Worm (Caenorhabditis elegans) whole organism, L3 larva: ENCODE measurements around the gene col-93.
A peak's percentile ranks its signal among the peaks of the same experiment; 100 is the strongest.

Source experiments
- ZK546.5 ChIP-seq: sonication (generic microtip); optimal IDR thresholded peaks from 2 replicates; lab custom pipeline; 2017; ENCODE audit warnings: missing biosample characterization, missing genetic modification characterization
- ama-1 ChIP-seq: fragments of 150-350 bp; optimal IDR thresholded peaks from 2 replicates; lab custom pipeline; 2018
- ceh-16 ChIP-seq: sonication (generic microtip); optimal IDR thresholded peaks from 2 replicates; lab custom pipeline; 2017; ENCODE audit warnings: missing biosample characterization, missing genetic modification characterization
- ceh-28 ChIP-seq: fragments of 150-350 bp; optimal IDR thresholded peaks from 2 replicates; lab custom pipeline; 2014; ENCODE audit warnings: missing biosample characterization, missing genetic modification reagents, missing genetic modification characterization
- ceh-82 ChIP-seq: fragments of 150-350 bp; optimal IDR thresholded peaks from 2 replicates; lab custom pipeline; 2014; ENCODE audit warnings: missing biosample characterization, missing genetic modification characterization
- ceh-9 ChIP-seq: sonication (generic microtip); optimal IDR thresholded peaks from 2 replicates; lab custom pipeline; 2018; ENCODE audit warnings: missing biosample characterization, missing genetic modification characterization
- daf-12 ChIP-seq: fragments of 150-350 bp; optimal IDR thresholded peaks from 2 replicates; lab custom pipeline; 2014; ENCODE audit warnings: missing biosample characterization, missing genetic modification reagents, missing genetic modification characterization
- egl-27 ChIP-seq: sonication (generic microtip); optimal IDR thresholded peaks from 4 replicates; lab custom pipeline; 2017; ENCODE audit warnings: missing biosample characterization, missing genetic modification reagents, missing genetic modification characterization
- egl-5 ChIP-seq: fragments of 150-350 bp; optimal IDR thresholded peaks from 2 replicates; lab custom pipeline; 2017; ENCODE audit warnings: missing biosample characterization, missing genetic modification reagents, missing genetic modification characterization, inconsistent platforms
- elt-3 ChIP-seq, 3 experiments: fragments of 150-350 bp in 1 of 3; sonication (generic microtip) in 2 of 3; optimal IDR thresholded peaks; 2 replicates in 2 of 3; 4 replicates in 1 of 3; lab custom pipeline; 2014 to 2017; ENCODE audit warnings: missing biosample characterization in 3 of 3, missing genetic modification characterization in 3 of 3
- eor-1 ChIP-seq, 2 experiments: fragments of 150-350 bp; optimal IDR thresholded peaks; 2 replicates each; lab custom pipeline; 2014 to 2018; ENCODE audit warnings: missing biosample characterization in 2 of 2, missing genetic modification characterization in 2 of 2
- fkh-10 ChIP-seq: sonication (generic microtip); optimal IDR thresholded peaks from 2 replicates; lab custom pipeline; 2017; ENCODE audit warnings: missing biosample characterization, missing genetic modification reagents, missing genetic modification characterization
- fkh-2 ChIP-seq: fragments of 150-350 bp; optimal IDR thresholded peaks from 2 replicates; lab custom pipeline; 2014; ENCODE audit warnings: missing biosample characterization, missing genetic modification reagents, missing genetic modification characterization
- fos-1 ChIP-seq: fragments of 150-350 bp; optimal IDR thresholded peaks from 2 replicates; lab custom pipeline; 2014; ENCODE audit warnings: missing biosample characterization, missing genetic modification characterization
- jun-1 ChIP-seq: fragments of 150-350 bp; optimal IDR thresholded peaks from 2 replicates; lab custom pipeline; 2014; ENCODE audit warnings: missing biosample characterization, missing genetic modification reagents, missing genetic modification characterization
- lin-15B ChIP-seq: fragments of 150-350 bp; optimal IDR thresholded peaks from 2 replicates; lab custom pipeline; 2014; ENCODE audit warnings: missing biosample characterization, missing genetic modification characterization
- lin-39 ChIP-seq: fragments of 150-350 bp; optimal IDR thresholded peaks from 2 replicates; lab custom pipeline; 2018; ENCODE audit warnings: missing biosample characterization, missing genetic modification reagents, missing genetic modification characterization
- lsy-12 ChIP-seq: sonication (generic microtip); optimal IDR thresholded peaks from 2 replicates; lab custom pipeline; 2016; ENCODE audit warnings: mild to moderate bottlenecking, missing genetic modification characterization, missing compliant biosample characterization
- mdl-1 ChIP-seq: fragments of 150-350 bp; optimal IDR thresholded peaks from 2 replicates; lab custom pipeline; 2014; ENCODE audit warnings: missing biosample characterization, missing genetic modification characterization
- mml-1 ChIP-seq: fragments of 150-350 bp; sonication (generic microtip); optimal IDR thresholded peaks from 3 replicates; lab custom pipeline; 2014; ENCODE audit warnings: missing biosample characterization, missing genetic modification characterization
- nhr-12 ChIP-seq: fragments of 150-350 bp; optimal IDR thresholded peaks from 2 replicates; lab custom pipeline; 2014; ENCODE audit warnings: missing biosample characterization, missing genetic modification characterization
- nhr-23 ChIP-seq: fragments of 150-350 bp; optimal IDR thresholded peaks from 2 replicates; lab custom pipeline; 2014; ENCODE audit warnings: missing biosample characterization, missing genetic modification reagents, missing genetic modification characterization
- nhr-237 ChIP-seq: fragments of 150-350 bp; optimal IDR thresholded peaks from 2 replicates; lab custom pipeline; 2014; ENCODE audit warnings: missing biosample characterization, missing genetic modification characterization
- nhr-25 ChIP-seq: sonication (generic microtip); optimal IDR thresholded peaks from 2 replicates; lab custom pipeline; 2017; ENCODE audit warnings: missing biosample characterization, missing genetic modification characterization
- nhr-28 ChIP-seq: fragments of 150-350 bp; optimal IDR thresholded peaks from 2 replicates; lab custom pipeline; 2014; ENCODE audit warnings: missing biosample characterization, missing genetic modification characterization
- nhr-67 ChIP-seq: fragments of 150-350 bp; optimal IDR thresholded peaks from 2 replicates; lab custom pipeline; 2014; ENCODE audit warnings: missing biosample characterization, missing genetic modification characterization
- nhr-77 ChIP-seq: fragments of 150-350 bp; optimal IDR thresholded peaks from 2 replicates; lab custom pipeline; 2014; ENCODE audit warnings: missing biosample characterization, missing genetic modification characterization
- pha-4 ChIP-seq: fragments of 150-350 bp; optimal IDR thresholded peaks from 2 replicates; lab custom pipeline; 2014; ENCODE audit warnings: missing biosample characterization, missing genetic modification reagents, missing genetic modification characterization
- pqm-1 ChIP-seq: fragments of 150-350 bp; optimal IDR thresholded peaks from 2 replicates; lab custom pipeline; 2017; ENCODE audit warnings: missing biosample characterization, missing genetic modification characterization, inconsistent platforms
- sea-2 ChIP-seq: fragments of 150-350 bp; sonication (generic microtip); optimal IDR thresholded peaks from 4 replicates; lab custom pipeline; 2014; ENCODE audit warnings: missing biosample characterization, missing genetic modification reagents, missing genetic modification characterization
- skn-1 ChIP-seq: fragments of 150-350 bp; optimal IDR thresholded peaks from 2 replicates; lab custom pipeline; 2014; ENCODE audit warnings: missing biosample characterization, missing genetic modification characterization
- snpc-4 ChIP-seq: fragments of 150-350 bp; optimal IDR thresholded peaks from 2 replicates; lab custom pipeline; 2014; ENCODE audit warnings: missing biosample characterization, missing genetic modification characterization
- tbx-2 ChIP-seq: sonication (generic microtip); optimal IDR thresholded peaks from 2 replicates; lab custom pipeline; 2016; ENCODE audit warnings: mild to moderate bottlenecking, missing genetic modification characterization, missing compliant biosample characterization
- unc-39 ChIP-seq: sonication (generic microtip); optimal IDR thresholded peaks from 4 replicates; lab custom pipeline; 2017; ENCODE audit warnings: missing biosample characterization, missing genetic modification characterization
- unc-62 ChIP-seq: fragments of 150-350 bp; sonication (generic microtip); optimal IDR thresholded peaks from 4 replicates; lab custom pipeline; 2014; ENCODE audit warnings: missing biosample characterization, missing genetic modification reagents, missing genetic modification characterization
- zag-1 ChIP-seq: fragments of 150-350 bp; optimal IDR thresholded peaks from 2 replicates; lab custom pipeline; 2014; ENCODE audit warnings: missing biosample characterization, missing genetic modification characterization
- ztf-4 ChIP-seq: fragments of 150-350 bp; optimal IDR thresholded peaks from 2 replicates; lab custom pipeline; 2014; ENCODE audit warnings: missing biosample characterization, missing genetic modification characterization

col-93 gene

ce11 chrIII:10957236-10957635 lies 28.2 kb downstream of the col-93 start:
- TF ChIP-seq pqm-1 (no peak), ZK546.5 (tag; lab: Kevin White, UChicago) (no peak), daf-12 (no peak), egl-27 (tag; lab: Kevin White, UChicago) (no peak), unc-39 (tag; lab: Kevin White, UChicago) (no peak), nhr-28 (tag; lab: Kevin White, UChicago) (no peak), nhr-67 (tag; lab: Kevin White, UChicago) (no peak), mdl-1 (tag; lab: Kevin White, UChicago) (no peak), egl-5 (tag; lab: Kevin White, UChicago) (no peak), zag-1 (tag; lab: Kevin White, UChicago) (no peak), snpc-4 (no peak), fkh-10 (no peak), fos-1 (tag; lab: Kevin White, UChicago) (no peak), ama-1 (lab: Kevin White, UChicago) (no peak), jun-1 (tag; lab: Kevin White, UChicago) (no peak)

- TF ChIP-seq ceh-28 (tag; lab: Kevin White, UChicago) (peak; percentile 51), lsy-12 (tag; lab: Kevin White, UChicago) (no peak)
Observed at ce11 chrIII:10953160-10953559, 32.2 kb downstream of the col-93 start, which contains the start of gene zig-5. zig-5 (minus strand) TSS chrIII:10953508.

- no peak for TF ChIP-seq tbx-2 (tag; lab: Kevin White, UChicago)
- TF ChIP-seq nhr-28 (tag; lab: Kevin White, UChicago), result no peak
- no peak for TF ChIP-seq skn-1 (tag; lab: Kevin White, UChicago)
- no peak for TF ChIP-seq lin-39 (tag; lab: Kevin White, UChicago)
- no peak for TF ChIP-seq egl-27 (tag; lab: Kevin White, UChicago)
- no peak for TF ChIP-seq ceh-9 (tag; lab: Kevin White, UChicago)
- no peak for TF ChIP-seq nhr-23 (tag; lab: Kevin White, UChicago)
- TF ChIP-seq nhr-25 (tag; lab: Kevin White, UChicago), result no peak
- TF ChIP-seq nhr-12 (tag; lab: Kevin White, UChicago), result no peak
- TF ChIP-seq mdl-1 (tag; lab: Kevin White, UChicago), result no peak
- TF ChIP-seq snpc-4, result no peak
- no peak for TF ChIP-seq mml-1 (tag; lab: Kevin White, UChicago)
- TF ChIP-seq pha-4, result no peak
- no peak for TF ChIP-seq unc-62 (GFP tag; lab: Kevin White, UChicago)
- no peak for TF ChIP-seq ama-1 (lab: Kevin White, UChicago)
- TF ChIP-seq nhr-237, result no peak
- TF ChIP-seq elt-3 (tag; optimal IDR thresholded peaks at IDR 0.05; lab: Kevin White, UChicago), result no peak
- TF ChIP-seq sea-2, result no peak
- TF ChIP-seq ceh-16 (tag; lab: Kevin White, UChicago), result no peak
- TF ChIP-seq, all 47 proteins: peak for 0
Observed at ce11 chrIII:10951713-10952112, 33.7 kb downstream of the col-93 start.

DNA sequence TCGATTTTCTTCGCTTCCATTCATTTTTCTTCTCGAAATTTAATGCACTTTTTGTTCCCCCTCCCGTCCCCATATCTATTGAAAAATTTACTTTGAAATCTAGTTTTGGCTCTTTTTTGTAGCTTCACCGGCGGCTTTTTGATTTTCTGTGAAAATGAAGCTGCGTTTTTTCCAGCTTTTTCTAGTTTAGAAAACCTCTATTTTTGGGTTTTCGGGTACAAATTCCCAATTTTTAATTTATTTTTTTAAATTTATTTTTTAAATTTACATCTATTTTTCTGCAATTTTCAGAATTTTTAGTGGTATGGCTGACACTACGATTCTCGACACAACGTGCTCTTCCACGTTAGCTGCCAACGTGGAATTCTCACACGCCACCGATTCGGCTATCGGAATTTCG lies 38.3 kb downstream of the col-93 start, which contains the start of gene strd-1:
Gene strd-1 (plus strand): TSS at position 301 of the 400 bp plus-strand sequence.
- TF ChIP-seq egl-5 (tag; lab: Kevin White, UChicago) (no peak), mdl-1 (tag; lab: Kevin White, UChicago) (no peak), lin-15B (tag; lab: Kevin White, UChicago) (no peak), zag-1 (tag; lab: Kevin White, UChicago) (no peak), nhr-77 (tag; lab: Kevin White, UChicago) (no peak), ceh-82 (tag; lab: Kevin White, UChicago) (no peak)

ce11 chrIII:10945537-10945936 lies 39.9 kb downstream of the col-93 start:
- no peak for TF ChIP-seq mdl-1 (tag; lab: Kevin White, UChicago)
- TF ChIP-seq eor-1 (tag; optimal IDR thresholded peaks at IDR 0.05; lab: Kevin White, UChicago), result no peak
- TF ChIP-seq unc-62 (GFP tag; lab: Kevin White, UChicago), result no peak
- no peak for TF ChIP-seq unc-39 (tag; lab: Kevin White, UChicago)
- TF ChIP-seq ceh-9 (tag; lab: Kevin White, UChicago), result no peak
- TF ChIP-seq zag-1 (tag; lab: Kevin White, UChicago), result no peak
- no peak for TF ChIP-seq nhr-77 (tag; lab: Kevin White, UChicago)
- no peak for TF ChIP-seq fkh-2 (tag; lab: Kevin White, UChicago)
- no peak for TF ChIP-seq ama-1 (lab: Kevin White, UChicago)
- no peak for TF ChIP-seq ztf-4 (tag; lab: Kevin White, UChicago)
- TF ChIP-seq nhr-237, result no peak
- TF ChIP-seq skn-1 (tag; lab: Kevin White, UChicago), result no peak
- no peak for TF ChIP-seq egl-5 (tag; lab: Kevin White, UChicago)
- TF ChIP-seq nhr-25 (tag; lab: Kevin White, UChicago), result no peak
- TF ChIP-seq daf-12, result no peak
- no peak for TF ChIP-seq tbx-2 (tag; lab: Kevin White, UChicago)
